Worm (Caenorhabditis elegans): Measurements from ENCODE around the gene fbxb-84.

Gene fbxb-84

ce11 chrIII:151084-151483 is 4.8 kb upstream of the fbxb-84 start:
- TF ChIP-seq ttx-3 (tag; optimal IDR thresholded peaks at IDR 0.05) (no peak), che-1 (tag; optimal IDR thresholded peaks at IDR 0.05) (no peak), nhr-232 (tag; optimal IDR thresholded peaks at IDR 0.05) (no peak), F13H6.1 (tag; optimal IDR thresholded peaks at IDR 0.05) (no peak), unc-86 (tag; optimal IDR thresholded peaks at IDR 0.05) (no peak), ceh-30 (tag; optimal IDR thresholded peaks at IDR 0.05) (no peak), ceh-22 (tag; optimal IDR thresholded peaks at IDR 0.05) (no peak), sdc-2 (tag; optimal IDR thresholded peaks at IDR 0.05) (no peak), mec-3 (tag; optimal IDR thresholded peaks at IDR 0.05; ENCODE audit: borderline replicate concordance) (no peak), ets-4 (tag; optimal IDR thresholded peaks at IDR 0.05) (no peak), zip-5 (tag; optimal IDR thresholded peaks at IDR 0.05) (no peak), odd-2 (tag; optimal IDR thresholded peaks at IDR 0.05) (no peak), fkh-6 (tag; optimal IDR thresholded peaks at IDR 0.05) (no peak)

ce11 chrIII:149132-149531 is 2.9 kb upstream of the fbxb-84 start:
- TF ChIP-seq hlh-6 (tag; optimal IDR thresholded peaks at IDR 0.05) (no peak), eyg-1 (tag; optimal IDR thresholded peaks at IDR 0.05) (no peak), nhr-11 (tag; optimal IDR thresholded peaks at IDR 0.05) (no peak), elt-2 (tag; optimal IDR thresholded peaks at IDR 0.05) (no peak), odd-2 (tag; optimal IDR thresholded peaks at IDR 0.05) (no peak), zip-5 (tag; optimal IDR thresholded peaks at IDR 0.05) (no peak), tbx-7 (tag; optimal IDR thresholded peaks at IDR 0.05) (no peak), sox-2 (GFP tag; IDR thresholded peaks at IDR 0.05) (no peak)

- no peak for TF ChIP-seq mec-3 (tag; optimal IDR thresholded peaks at IDR 0.05; ENCODE audit: borderline replicate concordance)
- no peak for TF ChIP-seq hlh-13 (GFP tag; optimal IDR thresholded peaks at IDR 0.05)
- no peak for TF ChIP-seq K09A11.1 (tag; optimal IDR thresholded peaks at IDR 0.05; ENCODE audit: insufficient read depth)
- TF ChIP-seq ceh-34 (tag; optimal IDR thresholded peaks at IDR 0.05) = no peak
- no peak for TF ChIP-seq unc-42 (tag; optimal IDR thresholded peaks at IDR 0.05)
- TF ChIP-seq Y22D7AL.16 (tag; optimal IDR thresholded peaks at IDR 0.05) = no peak
- TF ChIP-seq K02D7.2 (tag; optimal IDR thresholded peaks at IDR 0.05) = no peak
- TF ChIP-seq hlh-8 (tag; optimal IDR thresholded peaks at IDR 0.05) = no peak
- no peak for TF ChIP-seq tbx-2 (tag; optimal IDR thresholded peaks at IDR 0.05)
- TF ChIP-seq ahr-1 (tag; optimal IDR thresholded peaks at IDR 0.05) = no peak
- TF ChIP-seq lin-11 (tag; optimal IDR thresholded peaks at IDR 0.05) = no peak
- no peak for TF ChIP-seq rnt-1 (tag; optimal IDR thresholded peaks at IDR 0.05)
- no peak for TF ChIP-seq fkh-6 (tag; optimal IDR thresholded peaks at IDR 0.05)
- no peak for TF ChIP-seq dmd-4 (tag; optimal IDR thresholded peaks at IDR 0.05; ENCODE audit: borderline replicate concordance)
- TF ChIP-seq sox-2 (GFP tag; IDR thresholded peaks at IDR 0.05) = no peak
- no peak for TF ChIP-seq dve-1 (tag; optimal IDR thresholded peaks at IDR 0.05)
Measured at ce11 chrIII:147570-148076, 1.4 kb upstream of the fbxb-84 start, which contains the start of gene sqst-5. Gene sqst-5, minus strand, starts transcription at chrIII:147620.

- TF ChIP-seq elt-4 (tag; optimal IDR thresholded peaks at IDR 0.05) = no peak
- no peak for TF ChIP-seq sox-4 (tag; optimal IDR thresholded peaks at IDR 0.05)
- no peak for TF ChIP-seq ceh-24 (tag; optimal IDR thresholded peaks at IDR 0.05)
- no peak for TF ChIP-seq nhr-232 (tag; optimal IDR thresholded peaks at IDR 0.05)
- no peak for TF ChIP-seq pha-4 (tag; optimal IDR thresholded peaks at IDR 0.05)
Measured at ce11 chrIII:145078-145477, 1.2 kb downstream of the fbxb-84 start, which contains the start of the genes T17A3.12 and fbxb-83. Gene T17A3.12, minus strand, starts transcription at chrIII:145178. Gene fbxb-83, minus strand, starts transcription at chrIII:145211.

ce11 chrIII:143121-143520 is 3.1 kb downstream of the fbxb-84 start, which contains the start of gene fbxb-82:
Gene fbxb-82, minus strand, starts transcription at chrIII:143221.
- TF ChIP-seq ama-1 (optimal IDR thresholded peaks at IDR 0.05) (no peak), F13H6.1 (tag; optimal IDR thresholded peaks at IDR 0.05) (no peak), C38D4.7 (GFP tag; optimal IDR thresholded peaks at IDR 0.05) (no peak), fkh-6 (tag; optimal IDR thresholded peaks at IDR 0.05) (no peak), ceh-31 (tag; optimal IDR thresholded peaks at IDR 0.05) (no peak), fax-1 (tag; optimal IDR thresholded peaks at IDR 0.05) (no peak), pha-2 (tag; optimal IDR thresholded peaks at IDR 0.05) (no peak), hlh-15 (tag; optimal IDR thresholded peaks at IDR 0.05) (no peak)
